Worm (Caenorhabditis elegans) whole organism, L4/young adult: ENCODE measurements around the gene K03B4.2.

Source experiments
- W03F9.2 ChIP-seq: fragments of 150-350 bp; optimal IDR thresholded peaks from 2 replicates; lab custom pipeline; 2014; ENCODE audit warnings: missing biosample characterization, missing genetic modification characterization
- dao-5 ChIP-seq: sonication (generic microtip); optimal IDR thresholded peaks from 2 replicates; lab custom pipeline; 2016; ENCODE audit warnings: missing genotype, missing genetic modification characterization, moderate library complexity, missing compliant biosample characterization
- him-1 ChIP-seq: sonication (generic microtip); optimal IDR thresholded peaks from 2 replicates; lab custom pipeline; 2016; ENCODE audit warnings: missing genotype, missing genetic modification reagents, missing genetic modification characterization, missing compliant biosample characterization

- TF ChIP-seq dao-5 (tag; lab: Kevin White, UChicago), result no peak
- TF ChIP-seq W03F9.2 (tag; lab: Kevin White, UChicago), result no peak
- no peak for TF ChIP-seq him-1 (tag; lab: Kevin White, UChicago)
These were observed 11.0 kb upstream of the K03B4.2 start for ce11 chrV:4676812-4677211.
